Worm (Caenorhabditis elegans): ENCODE measurements around the gene rab-28.

DNA sequence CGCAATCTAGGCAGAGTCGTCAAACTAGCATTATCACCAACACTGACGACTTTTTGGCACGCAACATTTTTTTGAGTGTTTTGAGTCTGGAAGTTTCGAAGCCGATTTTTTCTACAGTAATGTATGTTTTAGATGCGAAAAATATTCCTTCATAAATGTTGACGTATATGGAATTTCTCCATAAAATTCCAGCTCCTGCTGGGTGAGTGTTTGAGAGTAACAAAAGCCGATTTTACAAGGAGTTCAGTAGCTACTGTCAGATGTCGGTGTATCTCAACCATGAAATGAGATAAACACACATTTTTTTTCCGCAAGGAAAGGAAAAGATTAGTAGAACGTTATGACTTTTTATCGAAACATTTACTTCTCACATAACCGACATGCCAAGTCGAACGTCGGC, 29.0 kb downstream of the rab-28 start:
- TF ChIP-seq F13C5.2 (tag; optimal IDR thresholded peaks at IDR 0.05) (no peak), flt-1 (GFP tag; IDR thresholded peaks at IDR 0.05) (no peak), ceh-36 (tag; optimal IDR thresholded peaks at IDR 0.05) (no peak), ama-1 (optimal IDR thresholded peaks at IDR 0.05) (no peak), B0310.2 (tag; optimal IDR thresholded peaks at IDR 0.05) (no peak), scrt-1 (GFP tag; IDR thresholded peaks at IDR 0.05) (no peak)
